Worm (Caenorhabditis elegans): ENCODE results near the gene C44B9.2.

DNA sequence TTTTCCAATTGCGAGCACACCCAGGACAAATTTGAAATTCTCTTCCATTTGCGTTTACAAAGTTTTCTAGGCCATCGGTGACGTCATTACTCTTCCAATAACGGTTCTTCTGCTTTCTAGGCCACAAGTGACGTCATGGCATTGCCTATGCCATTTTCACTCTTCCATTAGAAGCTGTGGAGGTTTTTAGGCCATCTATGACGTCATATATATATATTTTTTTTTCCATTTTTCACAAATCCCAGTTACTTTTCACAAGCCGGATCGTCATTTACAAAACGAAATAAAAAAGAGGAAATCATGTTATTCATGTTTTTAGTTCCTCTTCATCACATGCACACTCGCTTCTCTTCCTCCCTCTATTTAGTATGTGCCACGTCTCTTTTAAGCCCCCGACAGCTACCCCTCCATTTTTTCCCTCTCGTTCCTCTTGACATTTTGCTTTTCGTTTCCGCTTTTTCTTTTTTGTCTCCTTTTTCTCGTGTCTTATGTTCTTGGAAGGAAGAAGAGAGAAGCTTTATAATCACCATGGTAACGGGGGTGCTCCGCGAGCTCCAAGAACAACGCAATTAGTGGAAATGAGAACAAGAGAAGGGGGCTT is 27.9 kb downstream of the C44B9.2 start:
- TF ChIP-seq mep-1 (tag; optimal IDR thresholded peaks at IDR 0.05): no peak
- no peak for TF ChIP-seq unc-62 (GFP tag; optimal IDR thresholded peaks at IDR 0.05)
- TF ChIP-seq lin-13 (tag; optimal IDR thresholded peaks at IDR 0.05): no peak
- no peak for TF ChIP-seq unc-39 (tag; optimal IDR thresholded peaks at IDR 0.05)
- TF ChIP-seq snpc-4 (tag; optimal IDR thresholded peaks at IDR 0.05): no peak
- no peak for TF ChIP-seq elt-3 (tag; optimal IDR thresholded peaks at IDR 0.05)
- TF ChIP-seq nhr-2 (tag; optimal IDR thresholded peaks at IDR 0.05): no peak
- no peak for TF ChIP-seq hlh-1 (tag; optimal IDR thresholded peaks at IDR 0.05)
- TF ChIP-seq nhr-28 (tag; optimal IDR thresholded peaks at IDR 0.05): no peak
- no peak for TF ChIP-seq mls-2 (tag; optimal IDR thresholded peaks at IDR 0.05)
- TF ChIP-seq nhr-76 (tag; optimal IDR thresholded peaks at IDR 0.05): no peak
- TF ChIP-seq drap-1 (GFP tag; optimal IDR thresholded peaks at IDR 0.05): no peak
- TF ChIP-seq nhr-237 (tag; optimal IDR thresholded peaks at IDR 0.05): no peak
